Fruit fly (Drosophila melanogaster) Kc167 (cell line): ENCODE measurements around the gene CG10591.

Experiments
- Myc ChIP-seq: fragments of >200 bp; optimal IDR thresholded peaks from 2 replicates; lab custom pipeline; 2017; ENCODE audit warnings: missing external identifiers
- Sin3A ChIP-seq: fragments of >200 bp; optimal IDR thresholded peaks from 2 replicates; lab custom pipeline; 2018; ENCODE audit warnings: missing external identifiers
- insv ChIP-seq: fragments of >200 bp; optimal IDR thresholded peaks from 3 replicates; lab custom pipeline; 2018; ENCODE audit warnings: missing external identifiers
- psq ChIP-seq: fragments of >200 bp; optimal IDR thresholded peaks from 2 replicates; lab custom pipeline; 2017; ENCODE audit warnings: missing external identifiers

dm6 chr3L:5579762-5580161, 19.7 kb downstream of the CG10591 start:
- no peak for TF ChIP-seq Myc
- TF ChIP-seq insv: no peak
- TF ChIP-seq Sin3A: no peak
- TF ChIP-seq psq (lab: Kevin White, UChicago): no peak
